Fruit fly (Drosophila melanogaster): ENCODE measurements around the gene CG6144.

Gene CG6144

DNA sequence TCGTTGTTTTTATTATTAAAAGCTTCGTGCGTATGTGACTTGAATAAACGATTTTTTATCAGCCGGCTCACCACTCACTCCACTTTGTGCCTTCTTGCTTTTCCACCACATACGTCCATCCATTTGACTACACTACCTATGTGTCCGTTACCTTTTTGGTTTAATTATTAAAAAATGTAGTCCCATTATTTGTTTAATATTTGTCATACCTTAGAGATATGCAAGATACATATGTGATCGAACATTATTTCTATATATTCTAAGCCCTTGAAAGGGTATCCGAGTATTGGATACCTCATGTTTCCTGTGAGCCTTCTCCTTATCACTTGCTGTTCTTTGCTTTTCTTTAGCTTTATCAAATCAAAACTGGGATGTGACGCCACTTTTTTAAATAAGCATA lies 30.7 kb downstream of the CG6144 start (continued):
- TF ChIP-seq CG10654 (GFP tag; optimal IDR thresholded peaks at IDR 0.05) (peak; percentile 14), Hmr (GFP tag; optimal IDR thresholded peaks at IDR 0.05) (peak; percentile 79), amos (GFP tag; IDR thresholded peaks at IDR 0.05; ENCODE audit: partially characterized antibody) (no peak), Dip3 (GFP tag; optimal IDR thresholded peaks at IDR 0.05) (no peak), CG1233 (GFP tag; optimal IDR thresholded peaks at IDR 0.05) (peak; percentile 49), Six4 (GFP tag; optimal IDR thresholded peaks at IDR 0.05) (no peak), luna (GFP tag; optimal IDR thresholded peaks at IDR 0.05) (no peak), tap (tag; optimal IDR thresholded peaks at IDR 0.05) (peak; percentile 54), Dp (GFP tag; optimal IDR thresholded peaks at IDR 0.05) (no peak), nmo (GFP tag; optimal IDR thresholded peaks at IDR 0.05) (peak; percentile 51), Pdp1 (GFP tag; optimal IDR thresholded peaks at IDR 0.05) (peak; percentile 21 to 37), CG4404 (GFP tag; IDR thresholded peaks at IDR 0.05) (no peak), CG11695 (GFP tag; IDR thresholded peaks at IDR 0.05) (peak; percentile 68; the same call in 2 of the 3 replicates), chm (GFP tag; IDR thresholded peaks at IDR 0.05) (no peak), gce (GFP tag; IDR thresholded peaks at IDR 0.05) (no peak), CG11723 (GFP tag; optimal IDR thresholded peaks at IDR 0.05) (no peak), CG7556 (GFP tag; optimal IDR thresholded peaks at IDR 0.05) (peak; percentile 72), CG15073 (GFP tag; optimal IDR thresholded peaks at IDR 0.05) (no peak), CG2889 (GFP tag; IDR thresholded peaks at IDR 0.05) (peak; percentile 43; the same call in 1 of the 3 replicates), ranshi (GFP tag; IDR thresholded peaks at IDR 0.05) (peak; percentile 53; the same call in 1 of the 2 replicates), ash1 (GFP tag; optimal IDR thresholded peaks at IDR 0.05) (no peak), CG18619 (GFP tag; optimal IDR thresholded peaks at IDR 0.05) (peak; percentile 30), CG12942 (GFP tag; optimal IDR thresholded peaks at IDR 0.05) (no peak), al (GFP tag; IDR thresholded peaks at IDR 0.05) (peak; percentile 59; the same call in 1 of the 2 replicates), CG30431 (GFP tag; optimal IDR thresholded peaks at IDR 0.05) (no peak), CG2120 (GFP tag; optimal IDR thresholded peaks at IDR 0.05) (peak; percentile 76), CG1603 (tag; optimal IDR thresholded peaks at IDR 0.05) (peak; percentile 57), pum (GFP tag; optimal IDR thresholded peaks at IDR 0.05) (peak; percentile 9), Dbx (GFP tag; IDR thresholded peaks at IDR 0.05) (peak; percentile 70; the same call in 1 of the 3 replicates), tup (GFP tag; optimal IDR thresholded peaks at IDR 0.05) (no peak), pnt (GFP tag; optimal IDR thresholded peaks at IDR 0.05) (peak; percentile 34), CG32532 (GFP tag; IDR thresholded peaks at IDR 0.05) (peak; percentile 75), dan (GFP tag; IDR thresholded peaks at IDR 0.05) (no peak), CG16779 (GFP tag; IDR thresholded peaks at IDR 0.05) (no peak), CG13624 (GFP tag; optimal IDR thresholded peaks at IDR 0.05) (peak; percentile 54), CG14710 (tag; optimal IDR thresholded peaks at IDR 0.05) (peak; percentile 11), CG6689 (GFP tag; IDR thresholded peaks at IDR 0.05) (peak; percentile 51), unc-4 (GFP tag; IDR thresholded peaks at IDR 0.05; ENCODE audit: partially characterized antibody) (no peak), CG31224 (GFP tag; IDR thresholded peaks at IDR 0.05) (0 out of 2 replicates have a peak, but pooled peaks have one; percentile 40), chif (GFP tag; optimal IDR thresholded peaks at IDR 0.05) (peak in 1 of 2 experiments; percentile 38), CG9215 (GFP tag; IDR thresholded peaks at IDR 0.05) (peak; percentile 27; the same call in 1 of the 2 replicates), maf-S (GFP tag; optimal IDR thresholded peaks at IDR 0.05) (peak; percentile 16), lola (GFP tag; optimal IDR thresholded peaks at IDR 0.05) (no peak), Stat92E (GFP tag; optimal IDR thresholded peaks at IDR 0.05) (no peak), row (GFP tag; IDR thresholded peaks at IDR 0.05) (peak; percentile 84), dimm (GFP tag; IDR thresholded peaks at IDR 0.05) (no peak), CG3726 (GFP tag; IDR thresholded peaks at IDR 0.05) (no peak), stc (GFP tag; IDR thresholded peaks at IDR 0.05) (peak; percentile 70), CG7357 (GFP tag; IDR thresholded peaks at IDR 0.05) (0 out of 3 replicates have a peak, but pooled peaks have one; percentile 49), Tbp (GFP tag; optimal IDR thresholded peaks at IDR 0.05) (no peak), Bdp1 (GFP tag; optimal IDR thresholded peaks at IDR 0.05) (no peak)

Measured in whole organism, embryonic.